Fruit fly (Drosophila melanogaster): ENCODE results near the gene EMC2A.

The EMC2A gene

dm6 chr3R:16991781-16992180 lies 4.1 kb downstream of the EMC2A start, which contains the start of gene EMC2B (continued):
- TF ChIP-seq aop (GFP tag; IDR thresholded peaks at IDR 0.05): no peak
- no peak for TF ChIP-seq CG4360 (GFP tag; IDR thresholded peaks at IDR 0.05)
- no peak for TF ChIP-seq CG10654 (GFP tag; optimal IDR thresholded peaks at IDR 0.05)
- no peak for TF ChIP-seq CG6854 (GFP tag; optimal IDR thresholded peaks at IDR 0.05)
- peak; percentile 40 for TF ChIP-seq gro (GFP tag; optimal IDR thresholded peaks at IDR 0.05)
- no peak for TF ChIP-seq psq (GFP tag; optimal IDR thresholded peaks at IDR 0.05)
- TF ChIP-seq CG15696 (tag; optimal IDR thresholded peaks at IDR 0.05): peak; percentile 5
- TF ChIP-seq Dfd (GFP tag; optimal IDR thresholded peaks at IDR 0.05): no peak
- no peak for TF ChIP-seq CG7556 (GFP tag; optimal IDR thresholded peaks at IDR 0.05)
- TF ChIP-seq chinmo (GFP tag; IDR thresholded peaks at IDR 0.05; ENCODE audit: partially characterized antibody): no peak
- no peak for TF ChIP-seq CG10431 (GFP tag; optimal IDR thresholded peaks at IDR 0.05)
- no peak for TF ChIP-seq CG14965 (GFP tag; optimal IDR thresholded peaks at IDR 0.05; ENCODE audit: borderline replicate concordance)
- TF ChIP-seq jigr1 (GFP tag; IDR thresholded peaks at IDR 0.05): no peak
- no peak for TF ChIP-seq tup (GFP tag; optimal IDR thresholded peaks at IDR 0.05)
- TF ChIP-seq kay (GFP tag; optimal IDR thresholded peaks at IDR 0.05): no peak
- TF ChIP-seq wdn (GFP tag; IDR thresholded peaks at IDR 0.05): no peak
- TF ChIP-seq PHDP (tag; optimal IDR thresholded peaks at IDR 0.05): no peak
- TF ChIP-seq CG15479 (GFP tag; optimal IDR thresholded peaks at IDR 0.05): no peak
- TF ChIP-seq al (GFP tag; IDR thresholded peaks at IDR 0.05): no peak
- no peak for TF ChIP-seq bbx (GFP tag; IDR thresholded peaks at IDR 0.05; ENCODE audit: partially characterized antibody)
- TF ChIP-seq Drgx (GFP tag; IDR thresholded peaks at IDR 0.05): no peak
- TF ChIP-seq Dip3 (GFP tag; optimal IDR thresholded peaks at IDR 0.05): peak; percentile 35
- no peak for TF ChIP-seq gt (GFP tag; IDR thresholded peaks at IDR 0.05)
- TF ChIP-seq CG8924 (tag; optimal IDR thresholded peaks at IDR 0.05): peak; percentile 30
- no peak for TF ChIP-seq Hr78 (GFP tag; optimal IDR thresholded peaks at IDR 0.05)
- peak; percentile 55 for TF ChIP-seq CoRest (tag; optimal IDR thresholded peaks at IDR 0.05)
- no peak for TF ChIP-seq CG43689 (GFP tag; IDR thresholded peaks at IDR 0.05)
- TF ChIP-seq CG6654 (GFP tag; optimal IDR thresholded peaks at IDR 0.05): no peak
- no peak for TF ChIP-seq CG12219 (GFP tag; optimal IDR thresholded peaks at IDR 0.05)
- TF ChIP-seq crp (GFP tag; optimal IDR thresholded peaks at IDR 0.05): no peak
- no peak for TF ChIP-seq CG10959 (GFP tag; IDR thresholded peaks at IDR 0.05)
- TF ChIP-seq dimm (GFP tag; IDR thresholded peaks at IDR 0.05): no peak
- TF ChIP-seq CG2202 (tag; optimal IDR thresholded peaks at IDR 0.05): no peak
- peak; percentile 40 for TF ChIP-seq CG17912 (GFP tag; optimal IDR thresholded peaks at IDR 0.05)
- TF ChIP-seq ems (GFP tag; optimal IDR thresholded peaks at IDR 0.05): no peak
- no peak for TF ChIP-seq CG11560 (tag; IDR thresholded peaks at IDR 0.05)
- TF ChIP-seq Tbp (GFP tag; optimal IDR thresholded peaks at IDR 0.05): no peak
- peak; percentile 43 for TF ChIP-seq CG13424 (tag; optimal IDR thresholded peaks at IDR 0.05)
- no peak for TF ChIP-seq Dll (GFP tag; IDR thresholded peaks at IDR 0.05; ENCODE audit: partially characterized antibody)
- no peak for TF ChIP-seq CG11085 (GFP tag; IDR thresholded peaks at IDR 0.05)
- TF ChIP-seq ind (GFP tag; optimal IDR thresholded peaks at IDR 0.05): peak; percentile 36
- no peak for TF ChIP-seq Lpt (GFP tag; optimal IDR thresholded peaks at IDR 0.05)
- peak; percentile 12 for TF ChIP-seq CG17359 (tag; optimal IDR thresholded peaks at IDR 0.05)
- TF ChIP-seq exex (tag; optimal IDR thresholded peaks at IDR 0.05): no peak
- TF ChIP-seq toy (GFP tag; IDR thresholded peaks at IDR 0.05): no peak
- TF ChIP-seq Aef1 (GFP tag; IDR thresholded peaks at IDR 0.05): no peak
- TF ChIP-seq pros (GFP tag; optimal IDR thresholded peaks at IDR 0.05): no peak
- TF ChIP-seq E2f1 (GFP tag; IDR thresholded peaks at IDR 0.05): no peak
- no peak for TF ChIP-seq ara (GFP tag; IDR thresholded peaks at IDR 0.05)
- TF ChIP-seq zfh1 (GFP tag; IDR thresholded peaks at IDR 0.05): no peak
- TF ChIP-seq Sox102F (GFP tag; optimal IDR thresholded peaks at IDR 0.05): no peak
- no peak for TF ChIP-seq oc (tag; optimal IDR thresholded peaks at IDR 0.05)
